Worm (Caenorhabditis elegans) whole organism, mixed stage, embryonic: Measurements from ENCODE around the gene F14D2.15.

Source experiments
- M03D4.4 ChIP-seq: sonication (generic microtip); optimal IDR thresholded peaks from 2 replicates; lab custom pipeline; 2017; ENCODE audit warnings: mild to moderate bottlenecking, missing genetic modification characterization, missing compliant biosample characterization
- blmp-1 ChIP-seq: fragments of 150-350 bp; optimal IDR thresholded peaks from 2 replicates; lab custom pipeline; 2014; ENCODE audit warnings: missing biosample characterization, missing genetic modification characterization
- ceh-43 ChIP-seq: fragments of 200-800 bp; sonication (Bioruptor generic); optimal IDR thresholded peaks from 2 replicates; lab custom pipeline; 2018; ENCODE audit warnings: mild to moderate bottlenecking, missing genetic modification characterization, moderate library complexity, missing compliant biosample characterization
- ceh-83 ChIP-seq: fragments of 200-800 bp; sonication (Bioruptor generic); optimal IDR thresholded peaks from 2 replicates; lab custom pipeline; 2018; ENCODE audit warnings: mild to moderate bottlenecking, missing genetic modification characterization, missing compliant biosample characterization
- ces-1 ChIP-seq: fragments of 150-350 bp; optimal IDR thresholded peaks from 2 replicates; lab custom pipeline; 2014; ENCODE audit warnings: missing biosample characterization, missing genetic modification reagents, missing genetic modification characterization
- cnd-1 ChIP-seq: fragments of 200-800 bp; sonication (Bioruptor generic); optimal IDR thresholded peaks from 2 replicates; lab custom pipeline; 2018; ENCODE audit warnings: mild to moderate bottlenecking, missing genetic modification characterization, missing compliant biosample characterization
- elt-1 ChIP-seq: sonication (generic microtip); optimal IDR thresholded peaks from 2 replicates; lab custom pipeline; 2017; ENCODE audit warnings: missing genetic modification characterization, mild to moderate bottlenecking, missing compliant biosample characterization, antibody characterized with exemption, moderate library complexity, borderline replicate concordance; ENCODE audit not compliant: insufficient read depth
- elt-3 ChIP-seq: fragments of 150-350 bp; optimal IDR thresholded peaks from 2 replicates; lab custom pipeline; 2014; ENCODE audit warnings: missing biosample characterization, missing genetic modification characterization
- flh-1 ChIP-seq: fragments of 200-800 bp; sonication (Bioruptor generic); optimal IDR thresholded peaks from 2 replicates; lab custom pipeline; 2018; ENCODE audit warnings: mild to moderate bottlenecking, missing genetic modification characterization, moderate library complexity, missing compliant biosample characterization
- ham-2 ChIP-seq: fragments of 200-800 bp; sonication (Bioruptor generic); optimal IDR thresholded peaks from 2 replicates; lab custom pipeline; 2018; ENCODE audit warnings: mild to moderate bottlenecking, missing genetic modification characterization, missing compliant biosample characterization
- hlh-1 ChIP-seq: fragments of 150-350 bp; optimal IDR thresholded peaks from 2 replicates; lab custom pipeline; 2014; ENCODE audit warnings: missing biosample characterization, missing genetic modification reagents, missing genetic modification characterization
- lin-32 ChIP-seq: fragments of 200-800 bp; sonication (Bioruptor generic); optimal IDR thresholded peaks from 2 replicates; lab custom pipeline; 2018; ENCODE audit warnings: mild to moderate bottlenecking, missing genetic modification characterization, missing compliant biosample characterization
- lsy-2 ChIP-seq: fragments of 150-350 bp; optimal IDR thresholded peaks from 2 replicates; lab custom pipeline; 2014; ENCODE audit warnings: missing biosample characterization, missing genetic modification characterization
- mab-5 ChIP-seq: fragments of 150-350 bp; optimal IDR thresholded peaks from 2 replicates; lab custom pipeline; 2014; ENCODE audit warnings: missing biosample characterization, missing genetic modification characterization
- mep-1 ChIP-seq: fragments of 150-350 bp; optimal IDR thresholded peaks from 2 replicates; lab custom pipeline; 2017; ENCODE audit warnings: missing biosample characterization, missing genetic modification reagents, missing genetic modification characterization, inconsistent platforms
- mls-2 ChIP-seq: sonication (generic microtip); optimal IDR thresholded peaks from 2 replicates; lab custom pipeline; 2016; ENCODE audit warnings: mild to moderate bottlenecking, missing genetic modification characterization, moderate library complexity, missing compliant biosample characterization
- nhr-12 ChIP-seq: fragments of 150-350 bp; optimal IDR thresholded peaks from 2 replicates; lab custom pipeline; 2014; ENCODE audit warnings: missing biosample characterization, missing genetic modification characterization
- nhr-2 ChIP-seq: fragments of 150-350 bp; optimal IDR thresholded peaks from 2 replicates; lab custom pipeline; 2014; ENCODE audit warnings: missing biosample characterization, missing genetic modification characterization
- nhr-237 ChIP-seq: fragments of 150-350 bp; optimal IDR thresholded peaks from 2 replicates; lab custom pipeline; 2014; ENCODE audit warnings: missing biosample characterization, missing genetic modification characterization
- pha-4 ChIP-seq: fragments of 150-350 bp; optimal IDR thresholded peaks from 2 replicates; lab custom pipeline; 2018; ENCODE audit warnings: missing biosample characterization, missing genetic modification reagents, missing genetic modification characterization
- sem-2 ChIP-seq: fragments of 200-800 bp; sonication (Bioruptor generic); optimal IDR thresholded peaks from 2 replicates; lab custom pipeline; 2018; ENCODE audit warnings: mild to moderate bottlenecking, missing genetic modification characterization, missing compliant biosample characterization
- snpc-4 ChIP-seq: fragments of 150-350 bp; optimal IDR thresholded peaks from 2 replicates; lab custom pipeline; 2014; ENCODE audit warnings: missing biosample characterization, missing genetic modification characterization
- tbx-8 ChIP-seq: fragments of 200-800 bp; sonication (Bioruptor generic); optimal IDR thresholded peaks from 2 replicates; lab custom pipeline; 2018; ENCODE audit warnings: mild to moderate bottlenecking, missing genetic modification characterization, moderate library complexity, missing compliant biosample characterization
- unc-39 ChIP-seq: fragments of 150-350 bp; optimal IDR thresholded peaks from 2 replicates; lab custom pipeline; 2014; ENCODE audit warnings: missing biosample characterization, missing genetic modification characterization
- unc-62 ChIP-seq: fragments of 150-350 bp; optimal IDR thresholded peaks from 2 replicates; lab custom pipeline; 2014; ENCODE audit warnings: missing biosample characterization, missing genetic modification reagents, missing genetic modification characterization
- zip-8 ChIP-seq: fragments of 150-350 bp; optimal IDR thresholded peaks from 2 replicates; lab custom pipeline; 2014; ENCODE audit warnings: missing biosample characterization, missing genetic modification characterization
- ztf-11 ChIP-seq: fragments of 150-350 bp; optimal IDR thresholded peaks from 2 replicates; lab custom pipeline; 2014; ENCODE audit warnings: missing biosample characterization, missing genetic modification characterization

F14D2.15 gene

ce11 chrII:3367100-3367499 lies 23.5 kb upstream of the F14D2.15 start, which contains the start of gene Y49F6C.6:
Gene Y49F6C.6 (minus strand): TSS chrII:3367200.
- no peak for TF ChIP-seq snpc-4 (tag; lab: Kevin White, UChicago)
- TF ChIP-seq sem-2 (GFP tag; lab: Kevin White, UChicago) = no peak
- no peak for TF ChIP-seq M03D4.4 (tag; lab: Kevin White, UChicago)
- no peak for TF ChIP-seq cnd-1 (tag; lab: Kevin White, UChicago)
- no peak for TF ChIP-seq elt-1 (tag; lab: Kevin White, UChicago)
- no peak for TF ChIP-seq nhr-237 (tag; lab: Kevin White, UChicago)
- TF ChIP-seq zip-8 (tag; lab: Kevin White, UChicago) = no peak
- no peak for TF ChIP-seq mls-2 (tag; lab: Kevin White, UChicago)
- TF ChIP-seq lin-32 (GFP tag; lab: Kevin White, UChicago) = no peak
- TF ChIP-seq ceh-43 (GFP tag; lab: Kevin White, UChicago) = no peak
- TF ChIP-seq tbx-8 (GFP tag; lab: Kevin White, UChicago) = no peak
- TF ChIP-seq nhr-2 (tag; lab: Kevin White, UChicago) = no peak
- TF ChIP-seq mep-1 = no peak
- no peak for TF ChIP-seq hlh-1
- no peak for TF ChIP-seq unc-62 (GFP tag; lab: Kevin White, UChicago)

ce11 chrII:3358834-3359233 lies 15.2 kb upstream of the F14D2.15 start, which contains the start of the genes lido-14 and bath-27:
Gene lido-14 (plus strand): TSS chrII:3359134.
Gene bath-27 (plus strand): TSS chrII:3359139.
- TF ChIP-seq ham-2 (no peak), cnd-1 (tag; lab: Kevin White, UChicago) (no peak), ceh-43 (GFP tag; lab: Kevin White, UChicago) (no peak), elt-3 (no peak), lsy-2 (tag; lab: Kevin White, UChicago) (no peak), lin-32 (GFP tag; lab: Kevin White, UChicago) (no peak), zip-8 (tag; lab: Kevin White, UChicago) (no peak)

- no peak for TF ChIP-seq mep-1
- no peak for TF ChIP-seq ces-1 (GFP tag; lab: Kevin White, UChicago)
- no peak for TF ChIP-seq nhr-2 (tag; lab: Kevin White, UChicago)
- TF ChIP-seq elt-1 (tag; lab: Kevin White, UChicago) = no peak
- TF ChIP-seq ceh-43 (GFP tag; lab: Kevin White, UChicago) = no peak
Measured at ce11 chrII:3349820-3350291, 6.2 kb upstream of the F14D2.15 start, which contains the start of gene F14D2.8. Gene F14D2.8 (minus strand): TSS chrII:3349870.

ce11 chrII:3347940-3348610 lies 4.5 kb upstream of the F14D2.15 start, which contains the start of the genes F14D2.14 and bath-29:
Gene F14D2.14 (minus strand): TSS chrII:3347990.
Gene bath-29 (plus strand): TSS chrII:3348560.
- TF ChIP-seq tbx-8 (GFP tag; lab: Kevin White, UChicago) = no peak
- no peak for TF ChIP-seq ham-2
- no peak for TF ChIP-seq ces-1 (GFP tag; lab: Kevin White, UChicago)
- no peak for TF ChIP-seq cnd-1 (tag; lab: Kevin White, UChicago)
- no peak for TF ChIP-seq nhr-2 (tag; lab: Kevin White, UChicago)
- no peak for TF ChIP-seq hlh-1
- TF ChIP-seq pha-4 (tag; lab: Kevin White, UChicago) = no peak
- TF ChIP-seq M03D4.4 (tag; lab: Kevin White, UChicago) = no peak
- TF ChIP-seq ztf-11 (tag; lab: Kevin White, UChicago) = no peak
- no peak for TF ChIP-seq snpc-4 (tag; lab: Kevin White, UChicago)
- TF ChIP-seq blmp-1 (tag; lab: Kevin White, UChicago) = no peak
- TF ChIP-seq ceh-83 = no peak
- TF ChIP-seq sem-2 (GFP tag; lab: Kevin White, UChicago) = no peak
- TF ChIP-seq unc-39 (tag; lab: Kevin White, UChicago) = no peak
- TF ChIP-seq nhr-12 (tag; lab: Kevin White, UChicago) = no peak
- TF ChIP-seq flh-1 (GFP tag; lab: Kevin White, UChicago) = no peak
- no peak for TF ChIP-seq lin-32 (GFP tag; lab: Kevin White, UChicago)
- TF ChIP-seq elt-1 (tag; lab: Kevin White, UChicago) = no peak
- no peak for TF ChIP-seq mls-2 (tag; lab: Kevin White, UChicago)
- TF ChIP-seq ceh-43 (GFP tag; lab: Kevin White, UChicago) = no peak

- TF ChIP-seq elt-1 (tag; lab: Kevin White, UChicago) (no peak), nhr-237 (tag; lab: Kevin White, UChicago) (no peak), hlh-1 (no peak), ceh-43 (GFP tag; lab: Kevin White, UChicago) (no peak), pha-4 (tag; lab: Kevin White, UChicago) (no peak), zip-8 (tag; lab: Kevin White, UChicago) (no peak), ham-2 (no peak), nhr-12 (tag; lab: Kevin White, UChicago) (no peak), snpc-4 (tag; lab: Kevin White, UChicago) (no peak), cnd-1 (tag; lab: Kevin White, UChicago) (no peak), lin-32 (GFP tag; lab: Kevin White, UChicago) (no peak), unc-39 (tag; lab: Kevin White, UChicago) (no peak), ceh-83 (no peak), ces-1 (GFP tag; lab: Kevin White, UChicago) (no peak), mab-5 (no peak)
Measured at ce11 chrII:3346328-3346780, 2.7 kb upstream of the F14D2.15 start, which contains the start of gene bath-30. Gene bath-30 (minus strand): TSS chrII:3346378.
